Worm (Caenorhabditis elegans) whole organism, L4/young adult: Measurements from ENCODE around the gene Y71H2AM.25.

ENCODE experiments used
- W03F9.2 ChIP-seq: fragments of 150-350 bp; optimal IDR thresholded peaks from 2 replicates; lab custom pipeline; 2014; ENCODE audit warnings: missing biosample characterization, missing genetic modification characterization
- dao-5 ChIP-seq: sonication (generic microtip); optimal IDR thresholded peaks from 2 replicates; lab custom pipeline; 2016; ENCODE audit warnings: missing genotype, missing genetic modification characterization, moderate library complexity, missing compliant biosample characterization
- him-1 ChIP-seq: sonication (generic microtip); optimal IDR thresholded peaks from 2 replicates; lab custom pipeline; 2016; ENCODE audit warnings: missing genotype, missing genetic modification reagents, missing genetic modification characterization, missing compliant biosample characterization

Gene Y71H2AM.25

ce11 chrIII:2801800-2802515 is at the start of gene Y71H2AM.25, which contains the start of gene twk-45:
Gene Y71H2AM.25 (plus strand): TSS chrIII:2802465.
Gene twk-45 (minus strand): TSS chrIII:2801900.
- TF ChIP-seq dao-5 (tag; lab: Kevin White, UChicago): no peak
- no peak for TF ChIP-seq W03F9.2 (tag; lab: Kevin White, UChicago)
- TF ChIP-seq him-1 (tag; lab: Kevin White, UChicago): no peak

ce11 chrIII:2756260-2756659 is 46.0 kb upstream of the Y71H2AM.25 start, which contains the start of gene gldi-9:
Gene gldi-9 (minus strand): TSS chrIII:2756360.
- TF ChIP-seq dao-5 (tag; lab: Kevin White, UChicago): no peak
- no peak for TF ChIP-seq him-1 (tag; lab: Kevin White, UChicago)
- no peak for TF ChIP-seq W03F9.2 (tag; lab: Kevin White, UChicago)

- TF ChIP-seq him-1 (tag; lab: Kevin White, UChicago): no peak
- TF ChIP-seq dao-5 (tag; lab: Kevin White, UChicago): no peak
- TF ChIP-seq W03F9.2 (tag; lab: Kevin White, UChicago): no peak
These were observed 44.8 kb upstream of the Y71H2AM.25 start for ce11 chrIII:2757478-2757877.

ce11 chrIII:2758092-2758491 is 44.2 kb upstream of the Y71H2AM.25 start:
- TF ChIP-seq dao-5 (tag; lab: Kevin White, UChicago): no peak
- TF ChIP-seq him-1 (tag; lab: Kevin White, UChicago): no peak
- TF ChIP-seq W03F9.2 (tag; lab: Kevin White, UChicago): no peak

- TF ChIP-seq W03F9.2 (tag; lab: Kevin White, UChicago): no peak
- no peak for TF ChIP-seq him-1 (tag; lab: Kevin White, UChicago)
- no peak for TF ChIP-seq dao-5 (tag; lab: Kevin White, UChicago)
These were observed 43.0 kb upstream of the Y71H2AM.25 start for ce11 chrIII:2759308-2759707.

ce11 chrIII:2760726-2761125 is 41.5 kb upstream of the Y71H2AM.25 start, which contains the start of gene pho-9:
Gene pho-9 (minus strand): TSS chrIII:2760816.
- no peak for TF ChIP-seq dao-5 (tag; lab: Kevin White, UChicago)
- no peak for TF ChIP-seq him-1 (tag; lab: Kevin White, UChicago)
- no peak for TF ChIP-seq W03F9.2 (tag; lab: Kevin White, UChicago)

ce11 chrIII:2768635-2769034 is 33.6 kb upstream of the Y71H2AM.25 start, which contains the start of gene swsn-3:
Gene swsn-3 (minus strand): TSS chrIII:2768679.
- TF ChIP-seq him-1 (tag; lab: Kevin White, UChicago) (peak; percentile 13), dao-5 (tag; lab: Kevin White, UChicago) (peak; percentile 9), W03F9.2 (tag; lab: Kevin White, UChicago) (peak; percentile 85)

- no peak for TF ChIP-seq him-1 (tag; lab: Kevin White, UChicago)
- TF ChIP-seq dao-5 (tag; lab: Kevin White, UChicago): no peak
- no peak for TF ChIP-seq W03F9.2 (tag; lab: Kevin White, UChicago)
These were observed 33.2 kb upstream of the Y71H2AM.25 start for ce11 chrIII:2769078-2769477.

- TF ChIP-seq W03F9.2 (tag; lab: Kevin White, UChicago) (no peak), dao-5 (tag; lab: Kevin White, UChicago) (no peak), him-1 (tag; lab: Kevin White, UChicago) (no peak)
These were observed 31.5 kb upstream of the Y71H2AM.25 start for ce11 chrIII:2770752-2771151.

ce11 chrIII:2778655-2779054 is 23.6 kb upstream of the Y71H2AM.25 start, which contains the start of gene laf-1:
Gene laf-1 (minus strand): TSS chrIII:2779053.
- TF ChIP-seq dao-5 (tag; lab: Kevin White, UChicago): no peak
- TF ChIP-seq him-1 (tag; lab: Kevin White, UChicago): no peak
- no peak for TF ChIP-seq W03F9.2 (tag; lab: Kevin White, UChicago)

- no peak for TF ChIP-seq him-1 (tag; lab: Kevin White, UChicago)
- no peak for TF ChIP-seq dao-5 (tag; lab: Kevin White, UChicago)
These were observed 22.0 kb upstream of the Y71H2AM.25 start for ce11 chrIII:2780283-2780682.

ce11 chrIII:2780793-2781192 is 21.5 kb upstream of the Y71H2AM.25 start, which contains the start of gene Y71H2AM.6:
Gene Y71H2AM.6 (plus strand): TSS chrIII:2781056.
- TF ChIP-seq him-1 (tag; lab: Kevin White, UChicago) (no peak), W03F9.2 (tag; lab: Kevin White, UChicago) (peak; percentile 61), dao-5 (tag; lab: Kevin White, UChicago) (no peak)

ce11 chrIII:2781833-2782232 is 20.4 kb upstream of the Y71H2AM.25 start:
- TF ChIP-seq W03F9.2 (tag; lab: Kevin White, UChicago) (no peak), him-1 (tag; lab: Kevin White, UChicago) (no peak), dao-5 (tag; lab: Kevin White, UChicago) (no peak)
